Worm (Caenorhabditis elegans): Measurements from ENCODE around the gene Y39E4B.13.

Y39E4B.13 gene

DNA sequence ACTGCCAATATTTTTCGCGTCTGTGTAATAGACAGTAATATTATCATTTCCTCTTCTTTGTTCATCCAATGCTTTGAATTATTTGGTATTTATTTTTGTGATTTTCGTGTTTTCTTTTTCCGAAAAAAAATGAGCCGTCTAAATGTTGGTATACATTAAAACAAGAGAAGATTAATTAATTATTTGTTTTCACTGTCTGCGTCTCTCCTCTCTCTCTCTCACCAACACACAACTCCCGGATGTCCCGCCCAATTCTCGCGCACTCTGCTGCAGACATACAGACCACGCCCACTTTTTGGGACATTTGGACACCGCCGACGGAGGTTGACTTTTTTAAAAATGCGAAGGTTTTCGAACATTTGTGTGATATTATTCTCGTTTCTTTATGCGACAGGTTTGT, 28.6 kb downstream of the Y39E4B.13 start, which contains the start of gene zig-8:
zig-8 (plus strand) TSS at position 301 of the 400 bp plus-strand sequence.
- TF ChIP-seq cnd-1 (tag; optimal IDR thresholded peaks at IDR 0.05) (no peak), ceh-43 (GFP tag; optimal IDR thresholded peaks at IDR 0.05) (no peak), nhr-12 (tag; optimal IDR thresholded peaks at IDR 0.05) (no peak), ces-1 (GFP tag; optimal IDR thresholded peaks at IDR 0.05) (peak; percentile 34)

ce11 chrIII:13123440-13123839, 32.5 kb downstream of the Y39E4B.13 start:
- no peak for TF ChIP-seq lin-32 (GFP tag; optimal IDR thresholded peaks at IDR 0.05)
- peak; percentile 93 for TF ChIP-seq ces-1 (GFP tag; optimal IDR thresholded peaks at IDR 0.05)

DNA sequence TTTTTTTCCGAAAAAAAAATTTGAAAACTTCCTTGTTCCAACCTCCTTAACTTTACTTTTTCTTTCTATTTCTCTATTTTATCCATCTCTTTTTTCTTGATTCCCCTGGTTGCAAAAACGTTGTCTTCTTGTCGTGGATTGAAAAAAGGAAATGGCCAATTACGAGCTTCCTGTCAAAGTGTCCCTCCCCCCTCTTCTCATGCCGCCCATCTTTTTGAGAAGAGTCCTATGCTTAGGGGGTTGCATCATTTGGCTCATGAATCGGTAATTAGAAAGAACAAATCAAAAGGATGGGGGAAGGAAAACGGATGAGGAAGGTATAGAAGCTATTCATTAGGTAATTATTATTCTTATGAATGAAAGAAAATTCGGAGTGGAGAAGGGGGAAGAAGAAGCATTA, 36.2 kb downstream of the Y39E4B.13 start:
- TF ChIP-seq ces-1 (GFP tag; optimal IDR thresholded peaks at IDR 0.05), result peak; percentile 69
- no peak for TF ChIP-seq flh-1 (GFP tag; optimal IDR thresholded peaks at IDR 0.05)

DNA sequence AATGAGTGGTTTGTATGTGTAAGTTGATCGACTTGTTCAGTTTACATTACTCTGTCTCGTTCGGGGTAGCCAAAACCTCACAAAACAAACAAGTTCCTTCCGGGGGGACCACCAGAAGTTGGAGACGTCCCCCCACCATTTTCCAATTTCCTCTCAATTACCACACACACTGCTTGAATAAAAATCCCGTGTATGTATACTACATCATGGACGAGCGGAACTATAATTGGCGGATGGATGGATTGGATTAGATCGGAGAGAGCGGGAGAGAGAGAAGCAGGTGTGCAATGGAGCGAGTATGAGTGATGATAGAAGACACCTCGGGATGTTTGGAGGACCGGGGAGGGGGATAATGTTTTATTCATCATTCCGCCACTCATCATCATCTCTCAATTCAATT, 40.3 kb downstream of the Y39E4B.13 start:
- TF ChIP-seq ceh-43 (GFP tag; optimal IDR thresholded peaks at IDR 0.05), result peak; percentile 8
- TF ChIP-seq ham-2 (GFP tag; optimal IDR thresholded peaks at IDR 0.05), result no peak
- TF ChIP-seq nhr-2 (tag; optimal IDR thresholded peaks at IDR 0.05), result no peak
- no peak for TF ChIP-seq mep-1 (tag; optimal IDR thresholded peaks at IDR 0.05)
- TF ChIP-seq flh-1 (GFP tag; optimal IDR thresholded peaks at IDR 0.05), result no peak
- no peak for TF ChIP-seq mab-5 (tag; optimal IDR thresholded peaks at IDR 0.05)
- TF ChIP-seq ces-1 (GFP tag; optimal IDR thresholded peaks at IDR 0.05), result peak; percentile 97
- no peak for TF ChIP-seq M03D4.4 (tag; optimal IDR thresholded peaks at IDR 0.05)

- TF ChIP-seq elt-1 (tag; optimal IDR thresholded peaks at IDR 0.05; ENCODE audit: borderline replicate concordance, insufficient read depth) (no peak), bed-3 (GFP tag; optimal IDR thresholded peaks at IDR 0.05) (no peak), elt-3 (tag; optimal IDR thresholded peaks at IDR 0.05) (no peak), mls-2 (tag; optimal IDR thresholded peaks at IDR 0.05) (no peak), flh-1 (GFP tag; optimal IDR thresholded peaks at IDR 0.05) (no peak), zip-8 (tag; optimal IDR thresholded peaks at IDR 0.05) (no peak), nhr-12 (tag; optimal IDR thresholded peaks at IDR 0.05) (no peak), lin-32 (GFP tag; optimal IDR thresholded peaks at IDR 0.05) (no peak), unc-120 (tag; optimal IDR thresholded peaks at IDR 0.05; ENCODE audit: poor library complexity, severe bottlenecking) (no peak), ceh-83 (GFP tag; optimal IDR thresholded peaks at IDR 0.05) (no peak)
These were observed 48.4 kb downstream of the Y39E4B.13 start, which contains the start of gene bre-2 for ce11 chrIII:13139301-13139700. Gene bre-2, minus strand, starts transcription at chrIII:13139626.
